Fruit fly (Drosophila melanogaster) whole organism, adult: ENCODE measurements around the gene CG31493.

Experiments used
- CG14711 ChIP-seq: fragments of 200-800 bp; sonication (Bioruptor generic); optimal IDR thresholded peaks from 2 replicates; lab custom pipeline; 2018; ENCODE audit warnings: missing biosample characterization, mild to moderate bottlenecking, missing genetic modification characterization, moderate library complexity
- CG5204 ChIP-seq: fragments of 200-800 bp; sonication (Bioruptor generic); optimal IDR thresholded peaks from 2 replicates; lab custom pipeline; 2016; ENCODE audit warnings: missing biosample characterization, missing genetic modification characterization
- Clk ChIP-seq: fragments of 200-800 bp; sonication (Bioruptor generic); optimal IDR thresholded peaks from 2 replicates; lab custom pipeline; 2017; ENCODE audit warnings: missing biosample characterization, missing genetic modification characterization
- Crg-1 ChIP-seq: fragments of 200-800 bp; sonication (Bioruptor generic); optimal IDR thresholded peaks from 2 replicates; lab custom pipeline; 2016; ENCODE audit warnings: missing biosample characterization, missing genetic modification characterization
- Hr96 ChIP-seq: fragments of 200-800 bp; sonication (Bioruptor generic); optimal IDR thresholded peaks from 2 replicates; lab custom pipeline; 2016; ENCODE audit warnings: missing biosample characterization, missing genetic modification characterization
- cic ChIP-seq: fragments of 200-800 bp; sonication (Bioruptor generic); optimal IDR thresholded peaks from 2 replicates; lab custom pipeline; 2017; ENCODE audit warnings: missing biosample characterization, mild to moderate bottlenecking, missing genetic modification characterization, moderate library complexity
- cnc ChIP-seq, 2 experiments: fragments of >200 bp; optimal IDR thresholded peaks; 2 replicates each; lab custom pipeline; 2017
- kay ChIP-seq: fragments of 200-800 bp; sonication (Bioruptor generic); peaks from one replicate; lab custom pipeline; 2016; ENCODE audit warnings: missing biosample characterization, missing genetic modification characterization, borderline replicate concordance
- tj ChIP-seq: fragments of 200-800 bp; sonication (Bioruptor generic); optimal IDR thresholded peaks from 3 replicates; lab custom pipeline; 2017; ENCODE audit warnings: missing biosample characterization, mild to moderate bottlenecking, missing genetic modification characterization, moderate library complexity

dm6 chr3R:7144245-7144904, 13.0 kb downstream of the CG31493 start, which contains the start of the genes CG14610 and CG2656:
- TF ChIP-seq tj (GFP tag; lab: Kevin White, UChicago) = no peak
- peak; percentile 84 for TF ChIP-seq Crg-1 (GFP tag; lab: Kevin White, UChicago)
- peak; percentile 9 for TF ChIP-seq Clk (GFP tag; lab: Kevin White, UChicago)
- no peak for TF ChIP-seq cic (GFP tag; lab: Kevin White, UChicago)
- TF ChIP-seq kay (GFP tag; lab: Kevin White, UChicago) = no peak
- peak; percentile 60 for TF ChIP-seq CG5204
- TF ChIP-seq CG14711 (tag; lab: Kevin White, UChicago) = peak; percentile 35
- TF ChIP-seq Hr96 (GFP tag; lab: Kevin White, UChicago) = peak; percentile 77
- TF ChIP-seq cnc (optimal IDR thresholded peaks at IDR 0.05; lab: Kevin White, UChicago) = no peak
